Fruit fly (Drosophila melanogaster) whole organism, embryonic: ENCODE data around the gene msn.
A peak's percentile ranks its signal among the peaks of the same experiment; 100 is the strongest.

Experiments
- Atf3 ChIP-seq: fragments of 200-800 bp; sonication (Bioruptor generic); optimal IDR thresholded peaks from 3 replicates; lab custom pipeline; 2016; ENCODE audit warnings: missing biosample characterization, missing genetic modification characterization
- Awh ChIP-seq: fragments of 200-800 bp; sonication (Bioruptor generic); IDR thresholded peaks from 2 replicates; pipeline ENCODE4, ENCODE4 v1.3.6; 2022; ENCODE audit warnings: missing biosample characterization, missing genetic modification characterization
- CG10321 ChIP-seq: fragments of 200-800 bp; sonication (Bioruptor generic); IDR thresholded peaks from 2 replicates; pipeline ENCODE4 v1.3.6; 2022; ENCODE audit warnings: missing biosample characterization, missing genetic modification characterization
- CG10654 ChIP-seq: fragments of 200-800 bp; sonication (Bioruptor generic); optimal IDR thresholded peaks from 2 replicates; lab custom pipeline; 2016; ENCODE audit warnings: missing biosample characterization, missing genetic modification characterization
- CG14050 ChIP-seq: fragments of 200-800 bp; sonication (Bioruptor generic); IDR thresholded peaks from 3 replicates; pipeline ENCODE4 v1.3.6; 2022; ENCODE audit warnings: missing biosample characterization, missing genetic modification characterization
- CG14965 ChIP-seq: fragments of 200-800 bp; sonication (Bioruptor generic); optimal IDR thresholded peaks from 2 replicates; lab custom pipeline; 2016; ENCODE audit warnings: missing biosample characterization, missing genetic modification characterization, borderline replicate concordance
- CG16779 ChIP-seq: fragments of 200-800 bp; sonication (Bioruptor generic); IDR thresholded peaks from 2 replicates; pipeline ENCODE4 v1.3.6; 2022; ENCODE audit warnings: missing biosample characterization, missing genetic modification characterization
- CG17361 ChIP-seq: fragments of 200-800 bp; sonication (Bioruptor generic); IDR thresholded peaks from 3 replicates; pipeline ENCODE4 v1.3.6; 2022; ENCODE audit warnings: missing biosample characterization, missing genetic modification characterization
- CG17612 ChIP-seq: fragments of 200-800 bp; sonication (Bioruptor generic); IDR thresholded peaks from 2 replicates; pipeline ENCODE4 v1.3.6; 2022; ENCODE audit warnings: missing biosample characterization, missing genetic modification characterization
- CG2678 ChIP-seq: fragments of 200-800 bp; sonication (Bioruptor generic); optimal IDR thresholded peaks from 3 replicates; lab custom pipeline; 2019; ENCODE audit warnings: missing biosample characterization, mild to moderate bottlenecking, missing genetic modification characterization, moderate library complexity
- CG2889 ChIP-seq: fragments of 200-800 bp; sonication (Bioruptor generic); IDR thresholded peaks from 3 replicates; pipeline ENCODE4 v1.3.6; 2022; ENCODE audit warnings: missing biosample characterization, missing genetic modification characterization
- CG3847 ChIP-seq: fragments of 200-800 bp; sonication (Bioruptor generic); IDR thresholded peaks from 2 replicates; pipeline ENCODE4 v1.3.6; 2022; ENCODE audit warnings: missing biosample characterization, missing genetic modification characterization
- CG3995 ChIP-seq: fragments of 200-800 bp; sonication (Bioruptor generic); optimal IDR thresholded peaks from 3 replicates; lab custom pipeline; 2016; ENCODE audit warnings: missing biosample characterization, missing genetic modification characterization
- CG7357 ChIP-seq: fragments of 200-800 bp; sonication (Bioruptor generic); IDR thresholded peaks from 3 replicates; pipeline ENCODE4 v1.3.6; 2022; ENCODE audit warnings: missing biosample characterization, missing genetic modification characterization
- CG8359 ChIP-seq: fragments of 200-800 bp; sonication (Bioruptor generic); optimal IDR thresholded peaks from 2 replicates; lab custom pipeline; 2017; ENCODE audit warnings: missing biosample characterization, mild to moderate bottlenecking, missing genetic modification characterization, borderline replicate concordance
- CG9797 ChIP-seq: fragments of 200-800 bp; sonication (Bioruptor generic); optimal IDR thresholded peaks from 3 replicates; lab custom pipeline; 2018; ENCODE audit warnings: missing biosample characterization, mild to moderate bottlenecking, missing genetic modification characterization
- Lpt ChIP-seq: fragments of >200 bp; optimal IDR thresholded peaks from 2 replicates; lab custom pipeline; 2018; ENCODE audit warnings: missing biosample characterization, missing genetic modification characterization
- NFAT ChIP-seq: fragments of 200-800 bp; sonication (Bioruptor generic); IDR thresholded peaks from 2 replicates; pipeline ENCODE4 v1.3.6; 2022; ENCODE audit warnings: missing biosample characterization, missing genetic modification characterization
- Rx ChIP-seq: fragments of 200-800 bp; sonication (Bioruptor generic); IDR thresholded peaks from 2 replicates; pipeline ENCODE4 v1.3.6; 2022; ENCODE audit warnings: missing biosample characterization, missing genetic modification characterization
- ac ChIP-seq: fragments of 200-800 bp; sonication (Bioruptor generic); optimal IDR thresholded peaks from 3 replicates; lab custom pipeline; 2017; ENCODE audit warnings: missing biosample characterization, mild to moderate bottlenecking, missing genetic modification characterization
- aop ChIP-seq: fragments of 200-800 bp; sonication (Bioruptor generic); IDR thresholded peaks from 2 replicates; pipeline ENCODE4 v1.3.6; 2022; ENCODE audit warnings: missing biosample characterization, missing genetic modification characterization
- ato ChIP-seq: fragments of 200-800 bp; sonication (Bioruptor generic); IDR thresholded peaks from 2 replicates; pipeline ENCODE4 v1.3.6; 2022; ENCODE audit warnings: missing biosample characterization, missing genetic modification characterization; ENCODE audit not compliant: partially characterized antibody
- az2 ChIP-seq: fragments of 200-800 bp; sonication (Bioruptor generic); optimal IDR thresholded peaks from 3 replicates; lab custom pipeline; 2016; ENCODE audit warnings: missing biosample characterization, missing genetic modification characterization
- ems ChIP-seq: fragments of 200-800 bp; sonication (Bioruptor generic); optimal IDR thresholded peaks from 3 replicates; lab custom pipeline; 2016; ENCODE audit warnings: missing biosample characterization, missing genetic modification characterization
- eve ChIP-seq, 2 experiments: fragments of >200 bp; optimal IDR thresholded peaks; 2 replicates each; lab custom pipeline; 2017; ENCODE audit warnings: missing biosample characterization in 2 of 2, missing genetic modification characterization in 2 of 2
- fd3F ChIP-seq: fragments of 200-800 bp; sonication (Bioruptor generic); optimal IDR thresholded peaks from 2 replicates; lab custom pipeline; 2018; ENCODE audit warnings: missing biosample characterization, mild to moderate bottlenecking, missing genetic modification characterization, moderate library complexity
- ftz-f1 ChIP-seq: fragments of 200-800 bp; sonication (Bioruptor generic); optimal IDR thresholded peaks from 2 replicates; lab custom pipeline; 2016; ENCODE audit warnings: missing biosample characterization, missing genetic modification characterization
- gt ChIP-seq: fragments of 200-800 bp; sonication (Bioruptor generic); IDR thresholded peaks from 2 replicates; pipeline ENCODE4 v1.3.6; 2022; ENCODE audit warnings: missing biosample characterization, missing genetic modification characterization
- ken ChIP-seq: fragments of 200-800 bp; sonication (Bioruptor generic); IDR thresholded peaks from 3 replicates; pipeline ENCODE4 v1.3.6; 2022; ENCODE audit warnings: missing biosample characterization, missing genetic modification characterization
- lab ChIP-seq: fragments of 200-800 bp; sonication (Bioruptor generic); optimal IDR thresholded peaks from 3 replicates; lab custom pipeline; 2017; ENCODE audit warnings: missing biosample characterization, missing genetic modification characterization, mild to moderate bottlenecking, moderate library complexity, missing genetic modification reagents
- lilli ChIP-seq: fragments of 200-800 bp; sonication (Bioruptor generic); optimal IDR thresholded peaks from 3 replicates; lab custom pipeline; 2016; ENCODE audit warnings: missing biosample characterization, missing genetic modification characterization
- lola ChIP-seq, 3 experiments: fragments of >200 bp in 2 of 3; fragments of 200-800 bp in 1 of 3; sonication (Bioruptor generic) in 1 of 3; optimal IDR thresholded peaks; 2 replicates each; lab custom pipeline; 2017 to 2019; ENCODE audit warnings: missing biosample characterization in 3 of 3, missing genetic modification characterization in 3 of 3, mild to moderate bottlenecking in 1 of 3, moderate library complexity in 1 of 3
- lov ChIP-seq, 2 experiments: fragments of 200-800 bp in 1 of 2; fragments of >200 bp in 1 of 2; sonication (Bioruptor generic) in 1 of 2; IDR thresholded peaks in 1 of 2; optimal IDR thresholded peaks in 1 of 2; 2 replicates in 1 of 2; 3 replicates in 1 of 2; pipeline versions ENCODE4 v1.3.6 to Lab custom; 2017 to 2022; ENCODE audit warnings: missing biosample characterization in 1 of 2, missing genetic modification characterization in 1 of 2
- odd ChIP-seq: fragments of 200-800 bp; sonication (Bioruptor generic); optimal IDR thresholded peaks from 2 replicates; lab custom pipeline; 2017; ENCODE audit warnings: missing biosample characterization, mild to moderate bottlenecking, missing genetic modification characterization
- org-1 ChIP-seq: fragments of 200-800 bp; sonication (Bioruptor generic); optimal IDR thresholded peaks from 2 replicates; lab custom pipeline; 2017; ENCODE audit warnings: missing biosample characterization, missing genetic modification characterization
- p53 ChIP-seq: fragments of 200-800 bp; sonication (Bioruptor generic); optimal IDR thresholded peaks from 2 replicates; lab custom pipeline; 2016; ENCODE audit warnings: missing biosample characterization, missing genetic modification characterization
- pan ChIP-seq, 4 experiments: fragments of >200 bp in 3 of 4; fragments of 200-800 bp in 1 of 4; sonication (Bioruptor generic) in 1 of 4; optimal IDR thresholded peaks in 3 of 4; IDR thresholded peaks in 1 of 4; 2 replicates each; pipeline versions ENCODE4 v1.3.6 to Lab custom; 2017 to 2022; ENCODE audit warnings: missing biosample characterization in 2 of 4, missing genetic modification characterization in 2 of 4, mixed read lengths in 1 of 4
- phol ChIP-seq: fragments of 200-800 bp; sonication (Bioruptor generic); optimal IDR thresholded peaks from 3 replicates; lab custom pipeline; 2018; ENCODE audit warnings: missing biosample characterization, mild to moderate bottlenecking, missing genetic modification characterization, moderate library complexity
- ro ChIP-seq: fragments of 200-800 bp; sonication (Bioruptor generic); IDR thresholded peaks from 2 replicates; pipeline ENCODE4 v1.3.6; 2022; ENCODE audit warnings: missing biosample characterization, missing genetic modification characterization
- salm ChIP-seq: fragments of 200-800 bp; sonication (Bioruptor generic); optimal IDR thresholded peaks from 2 replicates; lab custom pipeline; 2018; ENCODE audit warnings: missing biosample characterization, mild to moderate bottlenecking, missing genetic modification characterization
- seq ChIP-seq: fragments of 200-800 bp; sonication (Bioruptor generic); IDR thresholded peaks from 2 replicates; pipeline ENCODE4 v1.3.6; 2022; ENCODE audit warnings: missing biosample characterization, missing genetic modification characterization
- sna ChIP-seq: fragments of 200-800 bp; sonication (Bioruptor generic); IDR thresholded peaks from 2 replicates; pipeline ENCODE4 v1.3.6; 2022; ENCODE audit warnings: missing biosample characterization, missing genetic modification characterization; ENCODE audit not compliant: partially characterized antibody
- stwl ChIP-seq: fragments of 200-800 bp; sonication (Bioruptor generic); optimal IDR thresholded peaks from 3 replicates; lab custom pipeline; 2018; ENCODE audit warnings: missing biosample characterization, mild to moderate bottlenecking, missing genetic modification characterization, moderate library complexity
- sug ChIP-seq: fragments of 200-800 bp; optimal IDR thresholded peaks from 2 replicates; lab custom pipeline; 2019; ENCODE audit warnings: missing biosample characterization, mild to moderate bottlenecking, missing genetic modification characterization, moderate library complexity
- tin ChIP-seq: fragments of 200-800 bp; sonication (Bioruptor generic); optimal IDR thresholded peaks from 3 replicates; lab custom pipeline; 2016; ENCODE audit warnings: missing biosample characterization, missing genetic modification characterization
- tna ChIP-seq: fragments of 200-800 bp; sonication (Bioruptor generic); IDR thresholded peaks from 2 replicates; pipeline ENCODE4 v1.3.6; 2022; ENCODE audit warnings: missing biosample characterization, missing genetic modification characterization; ENCODE audit not compliant: partially characterized antibody
- unc-4 ChIP-seq: fragments of 200-800 bp; sonication (Bioruptor generic); IDR thresholded peaks from 2 replicates; pipeline ENCODE4 v1.3.6; 2022; ENCODE audit warnings: missing biosample characterization, missing genetic modification characterization; ENCODE audit not compliant: partially characterized antibody
- wek ChIP-seq: fragments of 200-800 bp; sonication (Bioruptor generic); optimal IDR thresholded peaks from 3 replicates; lab custom pipeline; 2018; ENCODE audit warnings: missing biosample characterization, mild to moderate bottlenecking, missing genetic modification characterization, moderate library complexity
- z ChIP-seq: fragments of 200-800 bp; sonication (Bioruptor generic); IDR thresholded peaks from 3 replicates; pipeline ENCODE4 v1.3.6; 2022; ENCODE audit warnings: missing biosample characterization, missing genetic modification characterization

msn gene

dm6 chr3L:2572907-2573591 is 13.3 kb downstream of the msn start (continued):
- TF ChIP-seq salm (tag; lab: Kevin White, UChicago): no peak
- no peak for TF ChIP-seq p53 (GFP tag; lab: Kevin White, UChicago)
- no peak for TF ChIP-seq sna (GFP tag; lab: Robert Waterston, UW)
- TF ChIP-seq eve (GFP tag; optimal IDR thresholded peaks at IDR 0.05; lab: Kevin White, UChicago): peak in 1 of 2 experiments; percentile 64
- TF ChIP-seq CG2678: peak; percentile 12
- no peak for TF ChIP-seq CG3995 (GFP tag; lab: Kevin White, UChicago)
- TF ChIP-seq Atf3: no peak
- no peak for TF ChIP-seq tin (GFP tag; lab: Kevin White, UChicago)
- TF ChIP-seq ac (GFP tag; lab: Kevin White, UChicago): no peak
- TF ChIP-seq unc-4 (GFP tag; lab: Robert Waterston, UW): no peak
- TF ChIP-seq phol (tag; lab: Kevin White, UChicago): no peak
- TF ChIP-seq aop (GFP tag; lab: Robert Waterston, UW): no peak
- TF ChIP-seq ken: no peak
- no peak for TF ChIP-seq Lpt (GFP tag; lab: Kevin White, UChicago)
- TF ChIP-seq lilli (GFP tag; lab: Kevin White, UChicago): no peak
- peak; percentile 41 for TF ChIP-seq ftz-f1 (GFP tag; lab: Kevin White, UChicago)
- no peak for TF ChIP-seq seq (GFP tag; lab: Robert Waterston, UW)
- no peak for TF ChIP-seq CG3847 (GFP tag; lab: Robert Waterston, UW)
- TF ChIP-seq Rx: no peak
- TF ChIP-seq stwl: no peak
- no peak for TF ChIP-seq pan (optimal IDR thresholded peaks at IDR 0.05; lab: Kevin White, UChicago)
- TF ChIP-seq pan (GFP tag; optimal IDR thresholded peaks at IDR 0.05 in 1 of 2, IDR thresholded peaks at IDR 0.05 in 1 of 2): no peak
- TF ChIP-seq fd3F: no peak
- no peak for TF ChIP-seq CG16779 (GFP tag; lab: Robert Waterston, UW)
- no peak for TF ChIP-seq z
- TF ChIP-seq NFAT (GFP tag; lab: Robert Waterston, UW): no peak
- TF ChIP-seq CG17612 (GFP tag; lab: Robert Waterston, UW): no peak
- TF ChIP-seq Awh: no peak
- TF ChIP-seq wek (GFP tag; lab: Kevin White, UChicago): no peak
- TF ChIP-seq CG7357 (GFP tag; lab: Robert Waterston, UW): no peak
- no peak for TF ChIP-seq az2
- peak; percentile 78 for TF ChIP-seq lab (GFP tag; lab: Kevin White, UChicago)
- TF ChIP-seq CG17361 (GFP tag; lab: Robert Waterston, UW): no peak
- no peak for TF ChIP-seq ato (GFP tag; lab: Robert Waterston, UW)
- no peak for TF ChIP-seq lola (GFP tag; optimal IDR thresholded peaks at IDR 0.05; lab: Kevin White, UChicago)
- TF ChIP-seq lov (optimal IDR thresholded peaks at IDR 0.05; lab: Kevin White, UChicago): no peak
- TF ChIP-seq lov (GFP tag; IDR thresholded peaks at IDR 0.05; lab: Robert Waterston, UW): 0 out of 3 replicates have a peak, but pooled peaks have one; percentile 26
- TF ChIP-seq CG10654 (GFP tag; lab: Kevin White, UChicago): no peak
- no peak for TF ChIP-seq ems
- TF ChIP-seq sug (tag; lab: Kevin White, UChicago): peak; percentile 82
- no peak for TF ChIP-seq CG14050 (GFP tag; lab: Robert Waterston, UW)
- TF ChIP-seq CG9797 (GFP tag; lab: Kevin White, UChicago): no peak
- no peak for TF ChIP-seq CG14965 (GFP tag; lab: Kevin White, UChicago)
- TF ChIP-seq ro (GFP tag; lab: Robert Waterston, UW): no peak
- TF ChIP-seq tna: no peak
- TF ChIP-seq org-1: no peak
- no peak for TF ChIP-seq CG10321 (GFP tag; lab: Robert Waterston, UW)
- no peak for TF ChIP-seq odd (GFP tag; lab: Kevin White, UChicago)
- no peak for TF ChIP-seq CG2889 (GFP tag; lab: Robert Waterston, UW)
- no peak for TF ChIP-seq gt
- no peak for TF ChIP-seq CG8359
